Fruit fly (Drosophila melanogaster): ENCODE measurements around the gene CG10553.

CG10553 gene

dm6 chr3R:25329079-25329478 lies 11.2 kb upstream of the CG10553 start, which contains the start of gene CHKov1:
TSS of gene CHKov1 (minus strand) at chr3R:25329316.
- no peak for TF ChIP-seq br (GFP tag; optimal IDR thresholded peaks at IDR 0.05)
- TF ChIP-seq tai (GFP tag; optimal IDR thresholded peaks at IDR 0.05), result no peak
- no peak for TF ChIP-seq usp (GFP tag; optimal IDR thresholded peaks at IDR 0.05)
- peak; percentile 42 for TF ChIP-seq OdsH (GFP tag; optimal IDR thresholded peaks at IDR 0.05)
- no peak for TF ChIP-seq Abd-B (GFP tag; optimal IDR thresholded peaks at IDR 0.05)
- no peak for TF ChIP-seq HLH106 (tag; optimal IDR thresholded peaks at IDR 0.05)
- TF ChIP-seq Rel (GFP tag; optimal IDR thresholded peaks at IDR 0.05), result peak; percentile 31
- TF ChIP-seq Rel (tag; optimal IDR thresholded peaks at IDR 0.05), result peak; percentile 84
- peak; percentile 14 for TF ChIP-seq Vsx2 (GFP tag; optimal IDR thresholded peaks at IDR 0.05; ENCODE audit: partially characterized antibody)
- TF ChIP-seq Hr78 (GFP tag; optimal IDR thresholded peaks at IDR 0.05), result no peak
- no peak for TF ChIP-seq foxo (GFP tag; optimal IDR thresholded peaks at IDR 0.05)
- TF ChIP-seq dl (GFP tag; optimal IDR thresholded peaks at IDR 0.05; ENCODE audit: insufficient read depth in 1 of 2, partially characterized antibody in 2 of 2), result peak; percentile 9 to 15
- no peak for TF ChIP-seq lola (GFP tag; optimal IDR thresholded peaks at IDR 0.05)
- TF ChIP-seq Hr83 (GFP tag; optimal IDR thresholded peaks at IDR 0.05; ENCODE audit: poor library complexity, severe bottlenecking), result no peak
- TF ChIP-seq rgr (GFP tag; optimal IDR thresholded peaks at IDR 0.05), result peak; percentile 33
- no peak for TF ChIP-seq N (GFP tag; optimal IDR thresholded peaks at IDR 0.05)
- peak; percentile 40 for TF ChIP-seq Dif (GFP tag; optimal IDR thresholded peaks at IDR 0.05; ENCODE audit: partially characterized antibody)

- no peak for TF ChIP-seq pan (optimal IDR thresholded peaks at IDR 0.05)
- no peak for TF ChIP-seq CG32264 (GFP tag; optimal IDR thresholded peaks at IDR 0.05)
- TF ChIP-seq Hr78 (GFP tag; optimal IDR thresholded peaks at IDR 0.05), result no peak
- no peak for TF ChIP-seq HLH106 (tag; optimal IDR thresholded peaks at IDR 0.05)
- TF ChIP-seq br (GFP tag; optimal IDR thresholded peaks at IDR 0.05), result no peak
- no peak for TF ChIP-seq CG9705 (GFP tag; optimal IDR thresholded peaks at IDR 0.05)
- TF ChIP-seq Rel (GFP tag; optimal IDR thresholded peaks at IDR 0.05), result no peak
- no peak for TF ChIP-seq Rel (tag; optimal IDR thresholded peaks at IDR 0.05)
- TF ChIP-seq sv (GFP tag; optimal IDR thresholded peaks at IDR 0.05), result no peak
- TF ChIP-seq Dif (GFP tag; optimal IDR thresholded peaks at IDR 0.05; ENCODE audit: partially characterized antibody), result no peak
- no peak for TF ChIP-seq sage (GFP tag; optimal IDR thresholded peaks at IDR 0.05)
- TF ChIP-seq CrebA (GFP tag; optimal IDR thresholded peaks at IDR 0.05; ENCODE audit: borderline replicate concordance), result no peak
- no peak for TF ChIP-seq foxo (GFP tag; optimal IDR thresholded peaks at IDR 0.05)
- TF ChIP-seq OdsH (GFP tag; optimal IDR thresholded peaks at IDR 0.05), result no peak
- TF ChIP-seq usp (GFP tag; optimal IDR thresholded peaks at IDR 0.05), result no peak
- no peak for TF ChIP-seq tai (GFP tag; optimal IDR thresholded peaks at IDR 0.05)
- no peak for TF ChIP-seq ey (GFP tag; optimal IDR thresholded peaks at IDR 0.05)
- no peak for TF ChIP-seq Jra (GFP tag; optimal IDR thresholded peaks at IDR 0.05)
- TF ChIP-seq lola (GFP tag; optimal IDR thresholded peaks at IDR 0.05), result no peak
- no peak for TF ChIP-seq dmrt93B (GFP tag; optimal IDR thresholded peaks at IDR 0.05)
Observed at dm6 chr3R:25322657-25323056, 4.7 kb upstream of the CG10553 start, which contains the start of gene CG10562. TSS of gene CG10562 (minus strand) at chr3R:25322757.

dm6 chr3R:25321681-25322080 lies 3.8 kb upstream of the CG10553 start:
- TF ChIP-seq psq (GFP tag; optimal IDR thresholded peaks at IDR 0.05) (no peak), jim (GFP tag; optimal IDR thresholded peaks at IDR 0.05) (no peak), ey (GFP tag; optimal IDR thresholded peaks at IDR 0.05) (no peak), Sp1 (GFP tag; optimal IDR thresholded peaks at IDR 0.05) (no peak), dl (GFP tag; optimal IDR thresholded peaks at IDR 0.05; ENCODE audit: insufficient read depth in 1 of 2, partially characterized antibody in 2 of 2) (no peak), Hnf4 (GFP tag; optimal IDR thresholded peaks at IDR 0.05) (no peak), Jra (GFP tag; optimal IDR thresholded peaks at IDR 0.05) (no peak), N (GFP tag; optimal IDR thresholded peaks at IDR 0.05) (no peak), Dfd (GFP tag; optimal IDR thresholded peaks at IDR 0.05) (no peak), sage (GFP tag; optimal IDR thresholded peaks at IDR 0.05) (no peak), OdsH (GFP tag; optimal IDR thresholded peaks at IDR 0.05) (no peak), GATAd (GFP tag; optimal IDR thresholded peaks at IDR 0.05) (no peak), CG32264 (GFP tag; optimal IDR thresholded peaks at IDR 0.05) (no peak), Mio (GFP tag; optimal IDR thresholded peaks at IDR 0.05) (no peak), usp (GFP tag; optimal IDR thresholded peaks at IDR 0.05) (no peak), Hr83 (GFP tag; optimal IDR thresholded peaks at IDR 0.05; ENCODE audit: poor library complexity, severe bottlenecking) (no peak), Vsx2 (GFP tag; optimal IDR thresholded peaks at IDR 0.05; ENCODE audit: partially characterized antibody) (no peak), sv (GFP tag; optimal IDR thresholded peaks at IDR 0.05) (no peak), Myc (optimal IDR thresholded peaks at IDR 0.05) (no peak)

dm6 chr3R:25320898-25321297 lies 3.0 kb upstream of the CG10553 start:
- TF ChIP-seq Hnf4 (GFP tag; optimal IDR thresholded peaks at IDR 0.05) (no peak), Rel (GFP tag; optimal IDR thresholded peaks at IDR 0.05) (no peak), Rel (tag; optimal IDR thresholded peaks at IDR 0.05) (peak; percentile 83)

Measured in whole organism, wandering third instar larva.